Worm (Caenorhabditis elegans): ENCODE measurements around the gene Y37H2A.14.

Gene Y37H2A.14

DNA sequence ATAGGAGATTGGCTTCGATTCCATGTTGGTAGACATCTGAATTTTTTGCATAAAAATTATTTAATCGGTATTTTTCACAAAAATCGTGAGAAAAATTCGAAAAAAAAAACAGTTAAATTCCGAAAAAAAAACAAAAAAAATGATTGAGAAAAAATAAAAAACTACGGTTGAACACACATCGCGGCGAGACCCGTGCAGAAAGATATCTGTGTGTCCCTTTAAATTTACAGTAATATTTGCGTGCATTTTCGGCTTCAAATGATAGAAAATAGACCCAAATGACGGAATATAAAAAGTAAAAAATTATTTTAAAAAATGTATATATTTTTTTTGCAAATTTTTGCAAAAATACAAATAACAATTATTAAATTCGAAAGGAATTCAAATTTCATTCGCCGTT lies 5.9 kb upstream of the Y37H2A.14 start:
- TF ChIP-seq mab-5 (tag; optimal IDR thresholded peaks at IDR 0.05), result no peak
- TF ChIP-seq ceh-83 (GFP tag; optimal IDR thresholded peaks at IDR 0.05), result no peak
- no peak for TF ChIP-seq hlh-1 (tag; optimal IDR thresholded peaks at IDR 0.05)
- no peak for TF ChIP-seq ztf-11 (tag; optimal IDR thresholded peaks at IDR 0.05)
- TF ChIP-seq lsy-2 (tag; optimal IDR thresholded peaks at IDR 0.05), result no peak
- TF ChIP-seq ham-2 (GFP tag; optimal IDR thresholded peaks at IDR 0.05), result no peak

DNA sequence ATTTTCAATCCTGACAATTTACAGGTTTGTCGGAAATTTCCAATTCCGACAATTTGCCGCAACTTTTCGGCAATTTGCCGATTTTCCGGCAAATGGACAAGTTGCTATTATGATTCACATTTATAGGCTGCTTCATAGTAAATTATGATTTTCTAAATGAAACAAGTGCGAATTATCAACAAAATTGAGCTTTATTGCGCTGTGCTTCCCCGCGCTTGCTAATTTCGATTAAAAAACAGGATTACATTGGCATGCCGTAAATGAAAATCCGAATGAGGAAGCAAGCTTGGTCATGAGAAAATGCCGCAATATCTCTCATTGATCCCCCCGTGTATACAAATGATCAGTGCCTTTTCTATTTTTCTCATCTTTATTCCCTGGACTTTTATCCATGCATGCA lies 4.8 kb upstream of the Y37H2A.14 start, which contains the start of gene Y37H2A.10:
Gene Y37H2A.10 (plus strand): TSS at position 301 of the 400 bp plus-strand sequence.
- TF ChIP-seq cnd-1 (tag; optimal IDR thresholded peaks at IDR 0.05), result no peak
- no peak for TF ChIP-seq nhr-237 (tag; optimal IDR thresholded peaks at IDR 0.05)
- no peak for TF ChIP-seq nhr-28 (tag; optimal IDR thresholded peaks at IDR 0.05)
- no peak for TF ChIP-seq nhr-12 (tag; optimal IDR thresholded peaks at IDR 0.05)
- no peak for TF ChIP-seq ces-1 (GFP tag; optimal IDR thresholded peaks at IDR 0.05)
- TF ChIP-seq hlh-1 (tag; optimal IDR thresholded peaks at IDR 0.05), result no peak
- TF ChIP-seq elt-3 (tag; optimal IDR thresholded peaks at IDR 0.05), result no peak
- no peak for TF ChIP-seq flh-1 (GFP tag; optimal IDR thresholded peaks at IDR 0.05)
- no peak for TF ChIP-seq mls-2 (tag; optimal IDR thresholded peaks at IDR 0.05)
- TF ChIP-seq M03D4.4 (tag; optimal IDR thresholded peaks at IDR 0.05), result no peak
- no peak for TF ChIP-seq snpc-4 (tag; optimal IDR thresholded peaks at IDR 0.05)
- TF ChIP-seq lin-32 (GFP tag; optimal IDR thresholded peaks at IDR 0.05), result no peak
- no peak for TF ChIP-seq drap-1 (GFP tag; optimal IDR thresholded peaks at IDR 0.05)

DNA sequence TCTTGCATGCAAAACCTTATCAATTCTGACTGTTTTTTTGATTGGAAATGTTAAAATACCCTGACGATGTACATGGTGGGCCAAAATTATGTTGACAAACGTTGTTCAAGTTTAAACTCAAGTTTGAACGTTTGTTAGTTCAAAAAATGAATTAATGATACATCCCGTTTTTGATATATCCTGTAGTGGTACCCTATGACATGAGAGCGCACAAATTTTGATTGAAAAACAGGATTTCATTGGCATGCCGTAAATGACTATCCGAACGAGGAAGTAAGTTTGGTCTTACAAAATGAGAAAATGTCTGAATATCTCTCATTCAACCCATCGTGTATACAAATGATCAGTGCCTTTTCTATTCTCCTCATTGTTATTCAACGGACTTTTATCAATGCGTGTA lies 2.4 kb upstream of the Y37H2A.14 start, which contains the start of gene Y37H2A.11:
Gene Y37H2A.11 (plus strand): TSS at position 301 of the 400 bp plus-strand sequence.
- TF ChIP-seq tbx-8 (GFP tag; optimal IDR thresholded peaks at IDR 0.05) (no peak), pha-4 (tag; optimal IDR thresholded peaks at IDR 0.05) (no peak), ceh-39 (tag; optimal IDR thresholded peaks at IDR 0.05) (no peak), mep-1 (tag; optimal IDR thresholded peaks at IDR 0.05) (no peak), unc-62 (GFP tag; optimal IDR thresholded peaks at IDR 0.05) (no peak), mls-2 (tag; optimal IDR thresholded peaks at IDR 0.05) (no peak), lin-32 (GFP tag; optimal IDR thresholded peaks at IDR 0.05) (no peak), nhr-237 (tag; optimal IDR thresholded peaks at IDR 0.05) (no peak), unc-120 (tag; optimal IDR thresholded peaks at IDR 0.05; ENCODE audit: poor library complexity, severe bottlenecking) (no peak), unc-39 (tag; optimal IDR thresholded peaks at IDR 0.05) (no peak), blmp-1 (tag; optimal IDR thresholded peaks at IDR 0.05) (no peak), M03D4.4 (tag; optimal IDR thresholded peaks at IDR 0.05) (no peak), ceh-83 (GFP tag; optimal IDR thresholded peaks at IDR 0.05) (no peak), mab-5 (tag; optimal IDR thresholded peaks at IDR 0.05) (no peak), bed-3 (GFP tag; optimal IDR thresholded peaks at IDR 0.05) (no peak), hlh-1 (tag; optimal IDR thresholded peaks at IDR 0.05) (no peak)

DNA sequence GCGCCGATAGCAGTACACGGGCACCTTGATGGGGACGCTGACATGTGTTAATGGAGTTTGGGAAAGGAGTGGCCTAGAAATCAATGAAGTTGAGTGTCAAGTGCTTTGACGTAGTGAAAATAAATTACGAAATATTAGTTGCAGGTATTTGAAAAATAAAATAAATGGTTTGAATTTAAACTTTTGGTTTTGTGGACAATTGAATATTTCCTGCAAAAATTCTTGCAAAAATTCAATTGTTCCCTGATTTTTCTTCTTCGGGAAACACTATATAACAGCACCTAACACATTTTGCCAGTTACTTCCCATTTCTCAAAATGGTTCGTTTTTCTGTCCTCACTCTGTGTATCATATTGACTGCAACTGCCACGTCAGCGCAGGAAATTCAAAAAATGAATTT lies 996 bp upstream of the Y37H2A.14 start, which contains the start of gene Y37H2A.13:
Gene Y37H2A.13 (plus strand): TSS at position 301 of the 400 bp plus-strand sequence.
- TF ChIP-seq nhr-28 (tag; optimal IDR thresholded peaks at IDR 0.05) (no peak), snpc-4 (tag; optimal IDR thresholded peaks at IDR 0.05) (no peak), sem-2 (GFP tag; optimal IDR thresholded peaks at IDR 0.05) (no peak), flh-1 (GFP tag; optimal IDR thresholded peaks at IDR 0.05) (no peak), M03D4.4 (tag; optimal IDR thresholded peaks at IDR 0.05) (no peak), ceh-83 (GFP tag; optimal IDR thresholded peaks at IDR 0.05) (no peak)

DNA sequence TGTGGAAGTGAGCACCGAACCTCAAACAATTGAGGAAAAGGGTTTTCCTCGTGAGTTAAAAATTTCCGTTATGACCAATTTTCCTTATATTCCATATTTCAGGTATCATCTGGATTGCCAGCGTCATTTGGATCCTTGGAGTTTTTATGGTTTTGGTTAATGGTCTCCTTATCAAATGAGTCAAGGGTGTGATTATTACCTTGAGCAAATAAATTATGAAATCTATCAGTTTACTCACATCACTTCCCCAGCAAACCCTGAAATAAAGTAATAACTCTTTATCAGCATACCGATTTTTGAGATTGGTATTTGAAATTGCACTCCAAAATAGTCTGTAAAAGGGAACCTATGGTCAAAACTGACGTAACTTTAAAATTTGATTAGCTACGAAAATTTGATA lies 897 bp downstream of the Y37H2A.14 start:
- TF ChIP-seq nhr-12 (tag; optimal IDR thresholded peaks at IDR 0.05) (no peak), lin-13 (tag; optimal IDR thresholded peaks at IDR 0.05) (no peak)

DNA sequence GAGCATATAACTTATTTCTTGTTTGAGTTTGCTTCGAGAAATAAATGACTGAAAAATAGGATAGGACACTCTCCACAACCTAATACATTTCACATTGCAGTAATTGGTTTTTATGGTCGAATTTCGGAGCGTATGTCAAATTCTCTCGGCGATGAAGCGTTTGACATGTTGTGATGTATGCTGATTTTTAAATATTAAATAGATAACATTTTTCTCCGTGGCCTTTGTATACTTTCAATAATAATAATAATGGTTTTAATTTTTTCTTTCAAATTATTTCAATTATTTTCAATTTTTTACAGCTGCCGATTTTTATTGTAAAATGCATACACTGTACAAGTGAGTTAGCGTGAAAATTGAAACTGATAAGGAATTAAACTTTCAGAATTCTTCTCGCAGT lies 2.5 kb downstream of the Y37H2A.14 start, which contains the start of gene C14A6.3:
Gene C14A6.3 (plus strand): TSS at position 301 of the 400 bp plus-strand sequence.
- TF ChIP-seq ztf-11 (tag; optimal IDR thresholded peaks at IDR 0.05) (no peak), pha-4 (tag; optimal IDR thresholded peaks at IDR 0.05) (no peak), ces-1 (GFP tag; optimal IDR thresholded peaks at IDR 0.05) (no peak)

DNA sequence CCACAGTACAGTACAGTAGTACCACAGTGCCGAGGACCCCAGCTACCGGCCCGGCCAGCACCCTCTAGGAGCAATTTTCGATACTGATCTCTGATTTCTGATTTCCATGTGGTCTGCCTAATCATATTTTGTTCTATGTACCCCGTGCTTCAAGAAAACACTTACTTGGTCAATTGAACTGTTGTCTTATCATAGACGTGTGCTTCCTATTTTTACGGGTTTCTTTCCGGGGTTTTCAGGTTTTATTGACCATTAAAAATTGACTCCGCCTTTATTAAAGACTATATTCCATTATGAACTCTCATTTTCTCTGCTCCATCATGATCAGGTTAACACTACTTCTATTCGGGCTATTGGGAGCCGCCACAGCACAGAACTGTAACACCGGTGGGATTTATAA lies 14.2 kb downstream of the Y37H2A.14 start, which contains the start of gene clec-48:
Gene clec-48 (plus strand): TSS at position 320 of the 400 bp plus-strand sequence.
- TF ChIP-seq nhr-12 (tag; optimal IDR thresholded peaks at IDR 0.05) (no peak), drap-1 (GFP tag; optimal IDR thresholded peaks at IDR 0.05) (no peak), mls-2 (tag; optimal IDR thresholded peaks at IDR 0.05) (no peak), pha-4 (tag; optimal IDR thresholded peaks at IDR 0.05) (no peak), elt-3 (tag; optimal IDR thresholded peaks at IDR 0.05) (no peak), lin-13 (tag; optimal IDR thresholded peaks at IDR 0.05) (no peak), bed-3 (GFP tag; optimal IDR thresholded peaks at IDR 0.05) (no peak), sptf-1 (tag; optimal IDR thresholded peaks at IDR 0.05) (no peak), nhr-28 (tag; optimal IDR thresholded peaks at IDR 0.05) (no peak), nhr-76 (tag; optimal IDR thresholded peaks at IDR 0.05) (no peak), nhr-237 (tag; optimal IDR thresholded peaks at IDR 0.05) (no peak)
